Worm (Caenorhabditis elegans): ENCODE measurements around the gene ptr-4.

ptr-4 gene

ce11 chrX:6091967-6092366 lies 26.2 kb upstream of the ptr-4 start, which contains the start of gene hsp-3 (continued):
- TF ChIP-seq Y48G9A.11 (GFP tag; IDR thresholded peaks at IDR 0.05): peak; percentile 47; the same call in 1 of the 2 replicates
- TF ChIP-seq nhr-237 (tag; optimal IDR thresholded peaks at IDR 0.05): peak; percentile 32
- TF ChIP-seq mdl-1 (tag; optimal IDR thresholded peaks at IDR 0.05): peak in 1 of 2 experiments; percentile 87
- TF ChIP-seq mxl-3 (GFP tag; optimal IDR thresholded peaks at IDR 0.05): peak; percentile 95
- no peak for TF ChIP-seq tag-97 (GFP tag; IDR thresholded peaks at IDR 0.05)
- peak; percentile 92 for TF ChIP-seq jun-1 (tag; optimal IDR thresholded peaks at IDR 0.05)
- TF ChIP-seq unc-62 (GFP tag; optimal IDR thresholded peaks at IDR 0.05 in 1 of 2): peak; percentile 7 to 97
- no peak for TF ChIP-seq unc-62 (tag; optimal IDR thresholded peaks at IDR 0.05)
- peak; percentile 94 for TF ChIP-seq zfp-3 (GFP tag; conservative IDR thresholded peaks at IDR 0.05)
- peak; percentile 96 for TF ChIP-seq nhr-42 (GFP tag; IDR thresholded peaks at IDR 0.05)
- TF ChIP-seq dmd-8 (GFP tag; IDR thresholded peaks at IDR 0.05): no peak
- peak; percentile 94 for TF ChIP-seq nhr-11 (tag; optimal IDR thresholded peaks at IDR 0.05)
- peak; percentile 96 for TF ChIP-seq nhr-6 (tag; optimal IDR thresholded peaks at IDR 0.05)
- TF ChIP-seq Y5F2A.4 (GFP tag; optimal IDR thresholded peaks at IDR 0.05): peak; percentile 43
- peak; percentile 79 for TF ChIP-seq dpl-1 (GFP tag; optimal IDR thresholded peaks at IDR 0.05)
- no peak for TF ChIP-seq Y105C5A.15 (GFP tag; IDR thresholded peaks at IDR 0.05)
- TF ChIP-seq ctbp-1 (GFP tag; IDR thresholded peaks at IDR 0.05): peak; percentile 95
- peak; percentile 83 for TF ChIP-seq vab-7 (GFP tag; IDR thresholded peaks at IDR 0.05)
- TF ChIP-seq set-16 (GFP tag; IDR thresholded peaks at IDR 0.05): peak; percentile 100
- peak; percentile 74 for TF ChIP-seq zfp-2 (tag; optimal IDR thresholded peaks at IDR 0.05)
- TF ChIP-seq lin-39 (tag; optimal IDR thresholded peaks at IDR 0.05): no peak
- peak; percentile 95 for TF ChIP-seq mdt-29 (GFP tag; IDR thresholded peaks at IDR 0.05)
- TF ChIP-seq F10B5.3 (tag; optimal IDR thresholded peaks at IDR 0.05): peak; percentile 86
- TF ChIP-seq nhr-102 (tag; optimal IDR thresholded peaks at IDR 0.05): peak; percentile 95
- TF ChIP-seq fos-1 (tag; optimal IDR thresholded peaks at IDR 0.05): peak; percentile 29
- peak; percentile 63 for TF ChIP-seq lir-3 (tag; optimal IDR thresholded peaks at IDR 0.05)
- TF ChIP-seq rbr-2 (tag; optimal IDR thresholded peaks at IDR 0.05): peak; percentile 97
- no peak for TF ChIP-seq daf-12 (tag; optimal IDR thresholded peaks at IDR 0.05)
- TF ChIP-seq ceh-44 (GFP tag; IDR thresholded peaks at IDR 0.05): no peak
- TF ChIP-seq R02D3.7 (tag; optimal IDR thresholded peaks at IDR 0.05): no peak
- TF ChIP-seq snpc-4 (tag; optimal IDR thresholded peaks at IDR 0.05): peak; percentile 37
- no peak for TF ChIP-seq ama-1 (optimal IDR thresholded peaks at IDR 0.05)
- TF ChIP-seq lim-7 (GFP tag; IDR thresholded peaks at IDR 0.05): 0 out of 2 replicates have a peak, but pooled peaks have one; percentile 50
- TF ChIP-seq spr-1 (tag; optimal IDR thresholded peaks at IDR 0.05): peak; percentile 88
- peak; percentile 90 for TF ChIP-seq T20F7.1 (GFP tag; optimal IDR thresholded peaks at IDR 0.05)
- TF ChIP-seq aly-2 (tag; optimal IDR thresholded peaks at IDR 0.05): no peak
- peak; percentile 66 for TF ChIP-seq nhr-10 (tag; optimal IDR thresholded peaks at IDR 0.05)
- TF ChIP-seq madf-9 (GFP tag; conservative IDR thresholded peaks at IDR 0.05): peak; percentile 94
- peak; percentile 91 for TF ChIP-seq nhr-48 (tag; optimal IDR thresholded peaks at IDR 0.05)
- TF ChIP-seq nhr-111 (GFP tag; optimal IDR thresholded peaks at IDR 0.05): no peak
- no peak for TF ChIP-seq daf-19 (GFP tag; conservative IDR thresholded peaks at IDR 0.05)
- peak; percentile 91 for TF ChIP-seq fkh-10 (GFP tag; optimal IDR thresholded peaks at IDR 0.05)
- no peak for TF ChIP-seq ceh-62 (tag; optimal IDR thresholded peaks at IDR 0.05)
- no peak for TF ChIP-seq unc-39 (tag; optimal IDR thresholded peaks at IDR 0.05)
- 0 out of 2 replicates have a peak, but pooled peaks have one; percentile 42 for TF ChIP-seq F44E2.7 (GFP tag; IDR thresholded peaks at IDR 0.05)
- peak; percentile 96 for TF ChIP-seq ceh-20 (GFP tag; IDR thresholded peaks at IDR 0.05)
- TF ChIP-seq lin-13 (GFP tag; optimal IDR thresholded peaks at IDR 0.05): peak; percentile 96
- peak; percentile 83 for TF ChIP-seq lin-29 (GFP tag; IDR thresholded peaks at IDR 0.05)
- TF ChIP-seq tra-1 (GFP tag; IDR thresholded peaks at IDR 0.05): peak; percentile 98
- no peak for TF ChIP-seq cey-2 (tag; optimal IDR thresholded peaks at IDR 0.05; ENCODE audit: borderline replicate concordance, insufficient read depth)
- TF ChIP-seq daf-16 (GFP tag; optimal IDR thresholded peaks at IDR 0.05): peak; percentile 69 to 91
- TF ChIP-seq daf-16 (tag; optimal IDR thresholded peaks at IDR 0.05): peak; percentile 79
- TF ChIP-seq saeg-2 (GFP tag; IDR thresholded peaks at IDR 0.05): peak; percentile 96
